Fruit fly (Drosophila melanogaster): ENCODE data around the gene GstD9.
A peak's percentile ranks its signal among the peaks of the same experiment; 100 is the strongest.

GstD9 gene

dm6 chr3R:12402935-12403334 lies 35.6 kb upstream of the GstD9 start (continued):
- TF ChIP-seq row (GFP tag; IDR thresholded peaks at IDR 0.05) (peak; percentile 98), MTF-1 (GFP tag; optimal IDR thresholded peaks at IDR 0.05; ENCODE audit: borderline replicate concordance) (peak; percentile 99), gsb (GFP tag; IDR thresholded peaks at IDR 0.05) (peak; percentile 92), dan (GFP tag; IDR thresholded peaks at IDR 0.05) (peak; percentile 47; the same call in 1 of the 2 replicates), CG10267 (tag; optimal IDR thresholded peaks at IDR 0.05) (peak; percentile 100), CG12236 (GFP tag; optimal IDR thresholded peaks at IDR 0.05) (peak; percentile 91), CG32767 (GFP tag; IDR thresholded peaks at IDR 0.05) (peak; percentile 93), al (GFP tag; IDR thresholded peaks at IDR 0.05) (peak; percentile 87), CG10959 (GFP tag; IDR thresholded peaks at IDR 0.05) (peak; percentile 96), jumu (GFP tag; optimal IDR thresholded peaks at IDR 0.05) (peak; percentile 88), CG8924 (tag; optimal IDR thresholded peaks at IDR 0.05) (peak; percentile 99)

dm6 chr3R:12401672-12402296 lies 34.4 kb upstream of the GstD9 start, which contains the start of gene DNAlig3:
TSS of gene DNAlig3 (minus strand) at chr3R:12401839.
- TF ChIP-seq dm (GFP tag; optimal IDR thresholded peaks at IDR 0.05) (peak; percentile 37), Pdp1 (GFP tag; optimal IDR thresholded peaks at IDR 0.05) (peak in 1 of 2 experiments; percentile 10), pzg (GFP tag; optimal IDR thresholded peaks at IDR 0.05) (peak; percentile 68), BEAF-32 (GFP tag; optimal IDR thresholded peaks at IDR 0.05) (peak; percentile 68), ems (GFP tag; optimal IDR thresholded peaks at IDR 0.05) (no peak), CG13287 (GFP tag; IDR thresholded peaks at IDR 0.05; ENCODE audit: partially characterized antibody) (peak; percentile 73), Atf6 (GFP tag; IDR thresholded peaks at IDR 0.05) (no peak), inv (GFP tag; IDR thresholded peaks at IDR 0.05; ENCODE audit: partially characterized antibody) (peak; percentile 25; the same call in 1 of the 2 replicates), trem (tag; optimal IDR thresholded peaks at IDR 0.05) (peak; percentile 23), bbx (GFP tag; IDR thresholded peaks at IDR 0.05; ENCODE audit: partially characterized antibody) (peak; percentile 63), CG10366 (GFP tag; IDR thresholded peaks at IDR 0.05) (no peak), CG34224 (GFP tag; IDR thresholded peaks at IDR 0.05; ENCODE audit: partially characterized antibody) (peak; percentile 57), MESR4 (GFP tag; optimal IDR thresholded peaks at IDR 0.05) (peak; percentile 23), CG2120 (GFP tag; optimal IDR thresholded peaks at IDR 0.05) (no peak), ssp (GFP tag; IDR thresholded peaks at IDR 0.05) (no peak), Nf-YA (GFP tag; IDR thresholded peaks at IDR 0.05) (peak; percentile 23; the same call in 1 of the 2 replicates), Awh (GFP tag; IDR thresholded peaks at IDR 0.05) (no peak), CG8290 (GFP tag; optimal IDR thresholded peaks at IDR 0.05) (no peak), CG8290 (tag; optimal IDR thresholded peaks at IDR 0.05) (peak in 1 of 2 experiments; percentile 40), CG11456 (GFP tag; IDR thresholded peaks at IDR 0.05) (no peak), E2f2 (GFP tag; IDR thresholded peaks at IDR 0.05) (peak; percentile 89), ci (GFP tag; IDR thresholded peaks at IDR 0.05) (peak; percentile 49; the same call in 1 of the 3 replicates), CG15514 (GFP tag; optimal IDR thresholded peaks at IDR 0.05) (peak; percentile 79), her (GFP tag; optimal IDR thresholded peaks at IDR 0.05) (peak; percentile 39), CG1792 (GFP tag; optimal IDR thresholded peaks at IDR 0.05) (no peak), Dll (GFP tag; IDR thresholded peaks at IDR 0.05; ENCODE audit: partially characterized antibody) (peak; percentile 73), Blimp-1 (GFP tag; optimal IDR thresholded peaks at IDR 0.05) (no peak), gcm2 (GFP tag; optimal IDR thresholded peaks at IDR 0.05) (no peak), Hand (GFP tag; optimal IDR thresholded peaks at IDR 0.05) (no peak), slou (GFP tag; optimal IDR thresholded peaks at IDR 0.05) (no peak), kni (GFP tag; optimal IDR thresholded peaks at IDR 0.05) (peak; percentile 44), zen (tag; optimal IDR thresholded peaks at IDR 0.05) (peak; percentile 17), dmrt11E (tag; optimal IDR thresholded peaks at IDR 0.05) (no peak), chif (GFP tag; optimal IDR thresholded peaks at IDR 0.05) (no peak), sd (tag; optimal IDR thresholded peaks at IDR 0.05) (peak; percentile 29), tin (GFP tag; optimal IDR thresholded peaks at IDR 0.05) (no peak), CG6683 (GFP tag; optimal IDR thresholded peaks at IDR 0.05) (peak; percentile 8), sna (GFP tag; IDR thresholded peaks at IDR 0.05; ENCODE audit: partially characterized antibody) (peak; percentile 62)
